Worm (Caenorhabditis elegans) whole organism, L4 larva: ENCODE measurements around the gene F35B3.3.

Experiments
- F44E2.7 ChIP-seq: fragments of 200-800 bp; sonication (Bioruptor generic); IDR thresholded peaks from 2 replicates; pipeline ENCODE4 v2.1.2; 2022; ENCODE audit warnings: missing genetic modification characterization, missing compliant biosample characterization
- F49E8.2 ChIP-seq: sonication (generic microtip); optimal IDR thresholded peaks from 2 replicates; lab custom pipeline; 2016; ENCODE audit warnings: missing compliant biosample characterization, mild to moderate bottlenecking, missing genetic modification characterization, borderline replicate concordance
- Y105C5A.15 ChIP-seq: fragments of 200-800 bp; sonication (Bioruptor generic); IDR thresholded peaks from 2 replicates; pipeline ENCODE4 v1.3.6; 2022; ENCODE audit warnings: missing genetic modification characterization, missing compliant biosample characterization
- Y48G9A.11 ChIP-seq: fragments of 200-800 bp; sonication (Bioruptor generic); IDR thresholded peaks from 2 replicates; pipeline ENCODE4 v1.3.6; 2022; ENCODE audit warnings: missing genetic modification reagents, missing genetic modification characterization, missing compliant biosample characterization
- ZK337.2 ChIP-seq: fragments of 200-800 bp; sonication (Bioruptor generic); IDR thresholded peaks from 2 replicates; pipeline ENCODE4 v1.3.6; 2022; ENCODE audit warnings: missing genetic modification reagents, missing genetic modification characterization, missing compliant biosample characterization
- aha-1 ChIP-seq: fragments of 150-350 bp; peaks from one replicate; lab custom pipeline; 2014; ENCODE audit warnings: missing biosample characterization, missing genetic modification characterization
- ama-1 ChIP-seq: fragments of 150-350 bp; optimal IDR thresholded peaks from 2 replicates; lab custom pipeline; 2014; ENCODE audit warnings: inconsistent platforms, mixed read lengths
- attf-4 ChIP-seq: sonication (generic microtip); optimal IDR thresholded peaks from 3 replicates; lab custom pipeline; 2017; ENCODE audit warnings: missing biosample characterization, missing genetic modification characterization
- ceh-32 ChIP-seq: sonication (generic microtip); optimal IDR thresholded peaks from 2 replicates; lab custom pipeline; 2016; ENCODE audit warnings: mild to moderate bottlenecking, missing genetic modification characterization, missing compliant biosample characterization; ENCODE audit not compliant: poor library complexity
- ceh-44 ChIP-seq: fragments of 200-800 bp; sonication (Bioruptor generic); IDR thresholded peaks from 2 replicates; pipeline ENCODE4 v1.3.6; 2022; ENCODE audit warnings: missing genetic modification reagents, missing genetic modification characterization, missing compliant biosample characterization
- ceh-62 ChIP-seq: sonication (generic microtip); optimal IDR thresholded peaks from 2 replicates; lab custom pipeline; 2017; ENCODE audit warnings: missing biosample characterization, missing genetic modification characterization
- ces-1 ChIP-seq: fragments of 150-350 bp; sonication (generic microtip); optimal IDR thresholded peaks from 4 replicates; lab custom pipeline; 2014; ENCODE audit warnings: missing biosample characterization, missing genetic modification reagents, missing genetic modification characterization
- dmd-6 ChIP-seq: fragments of 200-800 bp; sonication (Bioruptor generic); IDR thresholded peaks from 2 replicates; pipeline ENCODE4 v1.3.6; 2022; ENCODE audit warnings: missing genetic modification reagents, missing genetic modification characterization, missing compliant biosample characterization
- dmd-8 ChIP-seq: fragments of 200-800 bp; sonication (Bioruptor generic); IDR thresholded peaks from 2 replicates; pipeline ENCODE4 v1.3.6; 2022; ENCODE audit warnings: missing genetic modification characterization, missing compliant biosample characterization
- dmd-9 ChIP-seq: fragments of 200-800 bp; sonication (Bioruptor generic); IDR thresholded peaks from 2 replicates; pipeline ENCODE4 v1.3.6; 2022; ENCODE audit warnings: missing genetic modification reagents, missing genetic modification characterization, missing compliant biosample characterization
- duxl-1 ChIP-seq: sonication (generic microtip); optimal IDR thresholded peaks from 2 replicates; lab custom pipeline; 2016; ENCODE audit warnings: mild to moderate bottlenecking, missing genetic modification characterization, moderate library complexity, missing compliant biosample characterization; ENCODE audit not compliant: poor library complexity
- dve-1 ChIP-seq: sonication (generic microtip); optimal IDR thresholded peaks from 2 replicates; lab custom pipeline; 2017; ENCODE audit warnings: antibody characterized with exemption, mild to moderate bottlenecking, missing genetic modification characterization, missing compliant biosample characterization; ENCODE audit not compliant: insufficient read depth
- egl-43 ChIP-seq: fragments of 200-800 bp; sonication (Bioruptor generic); IDR thresholded peaks from 2 replicates; pipeline ENCODE4 v1.3.6; 2022; ENCODE audit warnings: missing genetic modification reagents, missing genetic modification characterization, missing compliant biosample characterization
- gei-8 ChIP-seq: fragments of 200-800 bp; sonication (Bioruptor generic); optimal IDR thresholded peaks from 2 replicates; lab custom pipeline; 2018; ENCODE audit warnings: mild to moderate bottlenecking, missing genetic modification characterization, missing compliant biosample characterization
- hmg-1.1 ChIP-seq: fragments of 200-800 bp; sonication (Bioruptor generic); IDR thresholded peaks from 2 replicates; pipeline ENCODE4 v1.3.6; 2022; ENCODE audit warnings: missing genetic modification reagents, missing genetic modification characterization, missing compliant biosample characterization
- lsy-2 ChIP-seq, 2 experiments: fragments of 150-350 bp in 1 of 2; sonication (generic microtip) in 1 of 2; optimal IDR thresholded peaks; 2 replicates each; lab custom pipeline; 2014 to 2017; ENCODE audit warnings: missing biosample characterization in 2 of 2, missing genetic modification characterization in 2 of 2
- madf-5 ChIP-seq, 2 experiments: fragments of 200-800 bp; sonication (Bioruptor generic); IDR thresholded peaks; 2 replicates each; pipeline ENCODE4 v1.3.6; 2022; ENCODE audit warnings: missing compliant biosample characterization in 2 of 2, missing genetic modification characterization in 2 of 2
- mdl-1 ChIP-seq, 2 experiments: fragments of 150-350 bp in 1 of 2; sonication (generic microtip) in 1 of 2; optimal IDR thresholded peaks; 2 replicates each; lab custom pipeline; 2014 to 2017; ENCODE audit warnings: missing biosample characterization in 2 of 2, missing genetic modification characterization in 2 of 2
- mdt-29 ChIP-seq: fragments of 200-800 bp; sonication (Bioruptor generic); IDR thresholded peaks from 2 replicates; pipeline ENCODE4 v1.3.6; 2022; ENCODE audit warnings: missing genetic modification reagents, missing genetic modification characterization, missing compliant biosample characterization
- mxl-2 ChIP-seq: fragments of 200-800 bp; sonication (Bioruptor generic); conservative IDR thresholded peaks from 2 replicates; pipeline ENCODE4 v1.3.6; 2022; ENCODE audit warnings: missing genetic modification reagents, missing genetic modification characterization, missing compliant biosample characterization
- mxl-3 ChIP-seq: fragments of 200-800 bp; sonication (Bioruptor generic); optimal IDR thresholded peaks from 2 replicates; lab custom pipeline; 2018; ENCODE audit warnings: mild to moderate bottlenecking, missing genetic modification characterization, missing compliant biosample characterization
- nhr-10 ChIP-seq: fragments of 150-350 bp; optimal IDR thresholded peaks from 2 replicates; lab custom pipeline; 2014; ENCODE audit warnings: missing biosample characterization, missing genetic modification characterization
- nhr-28 ChIP-seq: fragments of 150-350 bp; optimal IDR thresholded peaks from 2 replicates; lab custom pipeline; 2014; ENCODE audit warnings: missing biosample characterization, missing genetic modification characterization
- nhr-48 ChIP-seq: sonication (generic microtip); optimal IDR thresholded peaks from 2 replicates; lab custom pipeline; 2016; ENCODE audit warnings: mild to moderate bottlenecking, missing genetic modification characterization, missing compliant biosample characterization
- pha-4 ChIP-seq, 2 experiments: fragments of 150-350 bp in 1 of 2; fragments of 200-800 bp in 1 of 2; sonication (Bioruptor generic) in 1 of 2; IDR thresholded peaks in 1 of 2; optimal IDR thresholded peaks in 1 of 2; 2 replicates each; pipeline versions ENCODE4 v1.3.6 to Lab custom; 2014 to 2022; ENCODE audit warnings: missing genetic modification characterization in 2 of 2, missing genetic modification reagents in 2 of 2, missing biosample characterization in 1 of 2, missing compliant biosample characterization in 1 of 2
- rbr-2 ChIP-seq: sonication (generic microtip); optimal IDR thresholded peaks from 2 replicates; lab custom pipeline; 2016; ENCODE audit warnings: missing genotype, missing genetic modification characterization, missing compliant biosample characterization
- sdz-12 ChIP-seq: fragments of 200-800 bp; sonication (Bioruptor generic); optimal IDR thresholded peaks from 2 replicates; lab custom pipeline; 2018; ENCODE audit warnings: mild to moderate bottlenecking, missing genetic modification characterization, missing compliant biosample characterization
- set-16 ChIP-seq: fragments of 200-800 bp; sonication (Bioruptor generic); IDR thresholded peaks from 2 replicates; pipeline ENCODE4 v1.3.6; 2022; ENCODE audit warnings: missing genetic modification reagents, missing genetic modification characterization, missing compliant biosample characterization
- spr-1 ChIP-seq: sonication (generic microtip); optimal IDR thresholded peaks from 2 replicates; lab custom pipeline; 2016; ENCODE audit warnings: mild to moderate bottlenecking, missing genetic modification characterization, missing compliant biosample characterization
- unc-39 ChIP-seq: sonication (generic microtip); optimal IDR thresholded peaks from 2 replicates; lab custom pipeline; 2017; ENCODE audit warnings: missing biosample characterization, missing genetic modification characterization
- unc-62 ChIP-seq, 3 experiments: fragments of 150-350 bp in 1 of 3; sonication (generic microtip); optimal IDR thresholded peaks in 2 of 3; peaks in 1 of 3; 1 replicate in 1 of 3; 2 replicates in 2 of 3; lab custom pipeline; 2014 to 2017; ENCODE audit warnings: missing biosample characterization in 3 of 3, missing genetic modification characterization in 3 of 3, missing genetic modification reagents in 3 of 3, missing genotype in 1 of 3
- zip-2 ChIP-seq: fragments of 150-350 bp; optimal IDR thresholded peaks from 2 replicates; lab custom pipeline; 2014; ENCODE audit warnings: missing biosample characterization, missing genetic modification characterization
- ztf-7 ChIP-seq: fragments of 150-350 bp; optimal IDR thresholded peaks from 2 replicates; lab custom pipeline; 2014; ENCODE audit warnings: missing biosample characterization, missing genetic modification characterization

The F35B3.3 gene

ce11 chrX:16998981-16999380 lies 14.3 kb upstream of the F35B3.3 start:
- TF ChIP-seq spr-1 (tag; lab: Kevin White, UChicago) (no peak), ama-1 (lab: Kevin White, UChicago) (no peak), gei-8 (GFP tag; lab: Kevin White, UChicago) (no peak), Y48G9A.11 (GFP tag; lab: Robert Waterston, UW) (no peak), F44E2.7 (GFP tag; lab: Robert Waterston, UW) (0 out of 2 replicates have a peak, but pooled peaks have one; percentile 58), mdt-29 (GFP tag; lab: Robert Waterston, UW) (no peak), nhr-28 (tag; lab: Kevin White, UChicago) (no peak), set-16 (GFP tag; lab: Robert Waterston, UW) (peak; percentile 76), hmg-1.1 (0 out of 2 replicates have a peak, but pooled peaks have one; percentile 31), dmd-9 (GFP tag; lab: Robert Waterston, UW) (no peak)

- no peak for TF ChIP-seq ZK337.2
- no peak for TF ChIP-seq mxl-2 (GFP tag; lab: Robert Waterston, UW)
- TF ChIP-seq Y48G9A.11 (GFP tag; lab: Robert Waterston, UW), result no peak
- no peak for TF ChIP-seq pha-4 (GFP tag; IDR thresholded peaks at IDR 0.05; lab: Robert Waterston, UW)
- TF ChIP-seq pha-4 (tag; optimal IDR thresholded peaks at IDR 0.05; lab: Kevin White, UChicago), result no peak
- TF ChIP-seq mxl-3, result no peak
- 0 out of 2 replicates have a peak, but pooled peaks have one; percentile 38 for TF ChIP-seq egl-43
- TF ChIP-seq attf-4 (tag; lab: Kevin White, UChicago), result no peak
- TF ChIP-seq nhr-48 (tag; lab: Kevin White, UChicago), result no peak
- 0 out of 4 replicates have a peak, but pooled peaks of 1 of the 2 experiments have one; percentile 46 for TF ChIP-seq madf-5 (GFP tag; IDR thresholded peaks at IDR 0.05; lab: Robert Waterston, UW)
- TF ChIP-seq nhr-10, result no peak
- no peak for TF ChIP-seq ztf-7 (tag; lab: Kevin White, UChicago)
- TF ChIP-seq aha-1 (tag; lab: Kevin White, UChicago), result peak; percentile 98
- TF ChIP-seq F49E8.2, result no peak
- TF ChIP-seq sdz-12 (GFP tag; lab: Kevin White, UChicago), result no peak
- TF ChIP-seq ceh-44, result 0 out of 2 replicates have a peak, but pooled peaks have one; percentile 3
- no peak for TF ChIP-seq set-16 (GFP tag; lab: Robert Waterston, UW)
- no peak for TF ChIP-seq F44E2.7 (GFP tag; lab: Robert Waterston, UW)
Measured at ce11 chrX:16999649-17000048, 13.6 kb upstream of the F35B3.3 start.

ce11 chrX:17002149-17002548 lies 11.1 kb upstream of the F35B3.3 start:
- peak in 1 of 2 experiments; percentile 39 for TF ChIP-seq lsy-2 (tag; optimal IDR thresholded peaks at IDR 0.05; lab: Kevin White, UChicago)
- TF ChIP-seq unc-62 (GFP tag; optimal IDR thresholded peaks at IDR 0.05 in 1 of 2; lab: Kevin White, UChicago), result peak in 1 of 2 experiments; percentile 98
- no peak for TF ChIP-seq unc-62 (tag; optimal IDR thresholded peaks at IDR 0.05; lab: Kevin White, UChicago)
- no peak for TF ChIP-seq mdl-1 (tag; optimal IDR thresholded peaks at IDR 0.05; lab: Kevin White, UChicago)

- TF ChIP-seq dmd-6 (GFP tag; lab: Robert Waterston, UW) (no peak), unc-39 (tag; lab: Kevin White, UChicago) (no peak), Y105C5A.15 (GFP tag; lab: Robert Waterston, UW) (no peak), lsy-2 (tag; optimal IDR thresholded peaks at IDR 0.05; lab: Kevin White, UChicago) (peak in 1 of 2 experiments; percentile 13), ces-1 (GFP tag; lab: Kevin White, UChicago) (peak; percentile 49), ceh-32 (tag; lab: Kevin White, UChicago) (no peak), aha-1 (tag; lab: Kevin White, UChicago) (peak; percentile 91), Y48G9A.11 (GFP tag; lab: Robert Waterston, UW) (no peak), F49E8.2 (no peak), zip-2 (no peak), duxl-1 (tag; lab: Kevin White, UChicago) (no peak), dve-1 (tag; lab: Kevin White, UChicago) (no peak), rbr-2 (peak; percentile 19), ceh-62 (no peak), dmd-8 (no peak), unc-62 (GFP tag; optimal IDR thresholded peaks at IDR 0.05 in 1 of 2; lab: Kevin White, UChicago) (peak in 1 of 2 experiments; percentile 98), unc-62 (tag; optimal IDR thresholded peaks at IDR 0.05; lab: Kevin White, UChicago) (no peak)
- TF ChIP-seq, all 104 proteins: peak for 5
Measured at ce11 chrX:17003473-17004123, 9.7 kb upstream of the F35B3.3 start.
